Worm (Caenorhabditis elegans) whole organism, L2 larva: Measurements from ENCODE around the gene rpl-18.

ENCODE experiments used
- C34F6.9 ChIP-seq: fragments of 150-350 bp; optimal IDR thresholded peaks from 2 replicates; lab custom pipeline; 2014; ENCODE audit warnings: missing biosample characterization, missing genetic modification characterization
- F13H6.1 ChIP-seq: sonication (generic microtip); optimal IDR thresholded peaks from 2 replicates; lab custom pipeline; 2016; ENCODE audit warnings: missing genetic modification characterization, missing compliant biosample characterization
- R02D3.7 ChIP-seq: fragments of 150-350 bp; optimal IDR thresholded peaks from 2 replicates; lab custom pipeline; 2014; ENCODE audit warnings: missing biosample characterization, missing genetic modification characterization
- Y55F3AM.14 ChIP-seq: fragments of 200-800 bp; sonication (Bioruptor generic); optimal IDR thresholded peaks from 2 replicates; lab custom pipeline; 2018; ENCODE audit warnings: mild to moderate bottlenecking, missing genetic modification characterization, missing compliant biosample characterization
- ZK546.5 ChIP-seq: sonication (generic microtip); optimal IDR thresholded peaks from 2 replicates; lab custom pipeline; 2017; ENCODE audit warnings: missing biosample characterization, missing genetic modification characterization
- alr-1 ChIP-seq: fragments of 150-350 bp; optimal IDR thresholded peaks from 2 replicates; lab custom pipeline; 2014; ENCODE audit warnings: missing biosample characterization, missing genetic modification characterization
- aly-2 ChIP-seq: fragments of 150-350 bp; optimal IDR thresholded peaks from 2 replicates; lab custom pipeline; 2014; ENCODE audit warnings: missing biosample characterization, missing genetic modification characterization
- ama-1 ChIP-seq: fragments of 150-350 bp; optimal IDR thresholded peaks from 2 replicates; lab custom pipeline; 2018; ENCODE audit warnings: inconsistent platforms
- blmp-1 ChIP-seq: sonication (generic microtip); optimal IDR thresholded peaks from 2 replicates; lab custom pipeline; 2017; ENCODE audit warnings: missing genetic modification characterization, mild to moderate bottlenecking, missing compliant biosample characterization, antibody characterized with exemption, moderate library complexity; ENCODE audit not compliant: insufficient read depth
- ceh-16 ChIP-seq: fragments of 150-350 bp; optimal IDR thresholded peaks from 2 replicates; lab custom pipeline; 2014; ENCODE audit warnings: missing biosample characterization, missing genetic modification characterization
- ceh-82 ChIP-seq: fragments of 150-350 bp; optimal IDR thresholded peaks from 2 replicates; lab custom pipeline; 2014; ENCODE audit warnings: missing biosample characterization, missing genetic modification characterization
- crh-2 ChIP-seq: sonication (generic microtip); optimal IDR thresholded peaks from 2 replicates; lab custom pipeline; 2017; ENCODE audit warnings: missing biosample characterization, missing genetic modification characterization
- dmd-4 ChIP-seq: sonication (generic microtip); optimal IDR thresholded peaks from 2 replicates; lab custom pipeline; 2017; ENCODE audit warnings: missing biosample characterization, missing genetic modification characterization
- egl-27 ChIP-seq: sonication (generic microtip); optimal IDR thresholded peaks from 3 replicates; lab custom pipeline; 2017; ENCODE audit warnings: missing biosample characterization, missing genetic modification reagents, missing genetic modification characterization
- elt-1 ChIP-seq: fragments of 150-350 bp; optimal IDR thresholded peaks from 2 replicates; lab custom pipeline; 2014; ENCODE audit warnings: missing biosample characterization, missing genetic modification characterization
- elt-3 ChIP-seq: sonication (generic microtip); optimal IDR thresholded peaks from 2 replicates; lab custom pipeline; 2017; ENCODE audit warnings: missing biosample characterization, missing genetic modification characterization
- fos-1 ChIP-seq: fragments of 150-350 bp; optimal IDR thresholded peaks from 2 replicates; lab custom pipeline; 2014; ENCODE audit warnings: missing biosample characterization, missing genetic modification characterization
- gmeb-1 ChIP-seq: fragments of 150-350 bp; optimal IDR thresholded peaks from 2 replicates; lab custom pipeline; 2014; ENCODE audit warnings: missing biosample characterization, missing genetic modification characterization
- lin-11 ChIP-seq: fragments of 150-350 bp; sonication (generic microtip); optimal IDR thresholded peaks from 2 replicates; lab custom pipeline; 2014; ENCODE audit warnings: missing biosample characterization, missing genetic modification characterization, inconsistent platforms, mixed read lengths
- lin-39 ChIP-seq: fragments of 150-350 bp; optimal IDR thresholded peaks from 2 replicates; lab custom pipeline; 2014; ENCODE audit warnings: missing biosample characterization, missing genetic modification reagents, missing genetic modification characterization
- lsy-2 ChIP-seq, 2 experiments: fragments of 150-350 bp in 1 of 2; sonication (generic microtip) in 1 of 2; optimal IDR thresholded peaks; 2 replicates each; lab custom pipeline; 2014 to 2017; ENCODE audit warnings: missing biosample characterization in 2 of 2, missing genetic modification characterization in 2 of 2
- mbf-1 ChIP-seq: sonication (generic microtip); optimal IDR thresholded peaks from 2 replicates; lab custom pipeline; 2017; ENCODE audit warnings: missing biosample characterization, missing genetic modification characterization
- nhr-10 ChIP-seq: sonication (generic microtip); optimal IDR thresholded peaks from 2 replicates; lab custom pipeline; 2017; ENCODE audit warnings: missing biosample characterization, missing genetic modification characterization
- nhr-11 ChIP-seq: fragments of 150-350 bp; optimal IDR thresholded peaks from 2 replicates; lab custom pipeline; 2014; ENCODE audit warnings: missing biosample characterization, missing genetic modification characterization
- nhr-129 ChIP-seq: fragments of 150-350 bp; optimal IDR thresholded peaks from 2 replicates; lab custom pipeline; 2014; ENCODE audit warnings: missing biosample characterization, missing genetic modification characterization
- nhr-21 ChIP-seq: fragments of 150-350 bp; optimal IDR thresholded peaks from 2 replicates; lab custom pipeline; 2014; ENCODE audit warnings: missing biosample characterization, missing genetic modification characterization
- nhr-23 ChIP-seq: fragments of 150-350 bp; optimal IDR thresholded peaks from 2 replicates; lab custom pipeline; 2014; ENCODE audit warnings: missing biosample characterization, missing genetic modification reagents, missing genetic modification characterization
- nhr-237 ChIP-seq: fragments of 150-350 bp; optimal IDR thresholded peaks from 2 replicates; lab custom pipeline; 2014; ENCODE audit warnings: missing biosample characterization, missing genetic modification characterization
- nhr-25 ChIP-seq: fragments of 150-350 bp; sonication (generic microtip); optimal IDR thresholded peaks from 3 replicates; lab custom pipeline; 2014; ENCODE audit warnings: missing biosample characterization, missing genetic modification characterization
- peb-1 ChIP-seq: fragments of 150-350 bp; optimal IDR thresholded peaks from 2 replicates; lab custom pipeline; 2014; ENCODE audit warnings: missing biosample characterization, missing genetic modification characterization
- sem-4 ChIP-seq: fragments of 150-350 bp; optimal IDR thresholded peaks from 2 replicates; lab custom pipeline; 2014; ENCODE audit warnings: missing biosample characterization, missing genetic modification reagents, missing genetic modification characterization
- sma-3 ChIP-seq: sonication (generic microtip); optimal IDR thresholded peaks from 2 replicates; lab custom pipeline; 2016; ENCODE audit warnings: missing genetic modification reagents, missing genetic modification characterization, missing compliant biosample characterization
- sma-9 ChIP-seq, 2 experiments: fragments of 150-350 bp in 1 of 2; sonication (generic microtip) in 1 of 2; optimal IDR thresholded peaks; 2 replicates each; lab custom pipeline; 2014 to 2016; ENCODE audit warnings: missing genetic modification characterization in 2 of 2, mild to moderate bottlenecking in 1 of 2, missing biosample characterization in 1 of 2, missing compliant biosample characterization in 1 of 2, missing genetic modification reagents in 1 of 2, moderate library complexity in 1 of 2
- unc-55 ChIP-seq: fragments of 150-350 bp; sonication (generic microtip); optimal IDR thresholded peaks from 3 replicates; lab custom pipeline; 2014; ENCODE audit warnings: missing biosample characterization, missing genetic modification reagents, missing genetic modification characterization
- zag-1 ChIP-seq: fragments of 150-350 bp; optimal IDR thresholded peaks from 2 replicates; lab custom pipeline; 2014; ENCODE audit warnings: missing biosample characterization, missing genetic modification characterization
- ztf-1 ChIP-seq: fragments of 200-800 bp; sonication (Bioruptor generic); conservative IDR thresholded peaks from 2 replicates; pipeline ENCODE4 v1.3.6; 2022; ENCODE audit warnings: missing genetic modification characterization, missing compliant biosample characterization

Gene rpl-18

ce11 chrIV:13742244-13742643 is 35.4 kb upstream of the rpl-18 start, which contains the start of gene C47A4.3:
TSS of gene C47A4.3 (minus strand) at chrIV:13742344.
- TF ChIP-seq nhr-21 (tag; lab: Kevin White, UChicago) (no peak), sma-3 (GFP tag; lab: Kevin White, UChicago) (no peak), nhr-23 (no peak), nhr-237 (tag; lab: Kevin White, UChicago) (no peak), nhr-11 (no peak), blmp-1 (tag; lab: Kevin White, UChicago) (no peak), nhr-129 (tag; lab: Kevin White, UChicago) (no peak), F13H6.1 (tag; lab: Kevin White, UChicago) (no peak), aly-2 (tag; lab: Kevin White, UChicago) (no peak)

- TF ChIP-seq unc-55 (no peak), sma-3 (GFP tag; lab: Kevin White, UChicago) (no peak), sma-9 (GFP tag; optimal IDR thresholded peaks at IDR 0.05; lab: Kevin White, UChicago) (no peak), sma-9 (tag; optimal IDR thresholded peaks at IDR 0.05; lab: Kevin White, UChicago) (no peak), ZK546.5 (no peak), ceh-16 (tag; lab: Kevin White, UChicago) (no peak), R02D3.7 (no peak), gmeb-1 (tag; lab: Kevin White, UChicago) (no peak), nhr-129 (tag; lab: Kevin White, UChicago) (no peak), lin-39 (no peak), lin-11 (tag; lab: Kevin White, UChicago) (no peak), zag-1 (tag; lab: Kevin White, UChicago) (no peak), peb-1 (tag; lab: Kevin White, UChicago) (no peak), Y55F3AM.14 (GFP tag; lab: Kevin White, UChicago) (no peak), alr-1 (tag; lab: Kevin White, UChicago) (no peak), dmd-4 (no peak), crh-2 (tag; lab: Kevin White, UChicago) (no peak), elt-1 (tag; lab: Kevin White, UChicago) (no peak), ama-1 (lab: Kevin White, UChicago) (no peak)
These were observed 32.3 kb upstream of the rpl-18 start, which contains the start of gene C47A4.5 for ce11 chrIV:13745409-13745808. TSS of gene C47A4.5 (plus strand) at chrIV:13745709.

ce11 chrIV:13748798-13749197 is 28.9 kb upstream of the rpl-18 start:
- TF ChIP-seq mbf-1 (tag; lab: Kevin White, UChicago) (no peak), egl-27 (tag; lab: Kevin White, UChicago) (no peak), crh-2 (tag; lab: Kevin White, UChicago) (no peak), sma-3 (GFP tag; lab: Kevin White, UChicago) (no peak), F13H6.1 (tag; lab: Kevin White, UChicago) (peak; percentile 63), C34F6.9 (tag; lab: Kevin White, UChicago) (peak; percentile 13), sem-4 (tag; lab: Kevin White, UChicago) (no peak), nhr-11 (no peak), lsy-2 (tag; optimal IDR thresholded peaks at IDR 0.05; lab: Kevin White, UChicago) (no peak), elt-3 (tag; lab: Kevin White, UChicago) (no peak), nhr-23 (no peak), nhr-129 (tag; lab: Kevin White, UChicago) (peak; percentile 87), ceh-82 (tag; lab: Kevin White, UChicago) (no peak), ama-1 (lab: Kevin White, UChicago) (no peak)

- TF ChIP-seq elt-3 (tag; lab: Kevin White, UChicago), result no peak
These were observed 27.6 kb upstream of the rpl-18 start, which contains the start of gene sorb-1 for ce11 chrIV:13750033-13750432. TSS of gene sorb-1 (plus strand) at chrIV:13750333.

- TF ChIP-seq fos-1 (tag; lab: Kevin White, UChicago) (no peak), ama-1 (lab: Kevin White, UChicago) (no peak), ZK546.5 (no peak), nhr-25 (no peak), R02D3.7 (no peak), nhr-10 (tag; lab: Kevin White, UChicago) (no peak), ztf-1 (GFP tag; lab: Robert Waterston, UW) (no peak)
These were observed 22.0 kb upstream of the rpl-18 start for ce11 chrIV:13755619-13756018.
